Worm (Caenorhabditis elegans) whole organism, midembryonic: ENCODE data around the gene ncx-1.

ENCODE experiments used
- flt-1 ChIP-seq: fragments of 200-800 bp; sonication (Bioruptor generic); IDR thresholded peaks from 2 replicates; pipeline ENCODE4 v1.3.6; 2022; ENCODE audit warnings: missing genetic modification characterization, missing compliant biosample characterization
- med-1 ChIP-seq: sonication (generic microtip); optimal IDR thresholded peaks from 2 replicates; lab custom pipeline; 2017; ENCODE audit warnings: missing genetic modification characterization, mild to moderate bottlenecking, missing compliant biosample characterization, antibody characterized with exemption, missing genetic modification reagents; ENCODE audit not compliant: insufficient read depth
- tab-1 ChIP-seq: fragments of 200-800 bp; sonication (Bioruptor generic); IDR thresholded peaks from 2 replicates; pipeline ENCODE4 v1.3.6; 2022; ENCODE audit warnings: missing genetic modification characterization, missing compliant biosample characterization
- ztf-23 ChIP-seq: fragments of 200-800 bp; sonication (Bioruptor generic); IDR thresholded peaks from 2 replicates; pipeline ENCODE4 v1.3.6; 2022; ENCODE audit warnings: missing genetic modification reagents, missing genetic modification characterization, missing compliant biosample characterization

DNA sequence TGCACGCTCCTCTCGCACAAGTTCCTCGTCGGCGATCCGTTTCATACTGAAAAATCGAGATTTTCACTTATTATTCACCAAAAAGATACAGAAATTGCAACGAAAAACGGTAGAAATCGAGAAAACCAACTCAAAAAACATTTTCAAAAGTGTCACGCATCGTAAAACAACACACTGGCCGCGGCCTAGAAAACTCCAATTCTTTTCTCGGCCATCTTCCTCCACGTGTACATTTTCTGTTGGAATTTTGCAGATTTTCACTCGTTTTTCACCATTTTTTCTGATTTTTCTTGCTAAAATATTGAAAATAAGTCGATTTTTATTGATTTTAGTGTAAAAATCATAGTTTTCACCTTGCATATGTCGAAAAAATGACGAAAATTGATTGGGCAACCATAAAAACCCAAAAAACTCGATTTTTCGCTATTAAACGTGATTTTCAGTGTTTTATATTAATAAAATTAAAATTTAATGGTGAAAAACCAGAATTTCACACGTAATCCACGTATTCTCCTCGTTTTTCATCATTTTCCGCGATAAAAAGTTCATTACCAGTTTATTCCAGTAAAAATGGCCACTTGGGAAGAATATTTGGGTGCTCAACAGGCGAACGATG lies 29.7 kb downstream of the ncx-1 start, which contains the start of the genes dcs-1 and sec-23:
- no peak for TF ChIP-seq ztf-23
- TF ChIP-seq flt-1 (GFP tag; lab: Robert Waterston, UW) = no peak
- TF ChIP-seq med-1 (GFP tag; lab: Kevin White, UChicago) = no peak
- TF ChIP-seq tab-1 (GFP tag; lab: Robert Waterston, UW) = no peak
